Fruit fly (Drosophila melanogaster): ENCODE measurements around the gene CG4678.

The CG4678 gene

dm6 chrX:16670691-16671481 lies 25.0 kb upstream of the CG4678 start (continued):
- TF ChIP-seq Sox102F (GFP tag; optimal IDR thresholded peaks at IDR 0.05) (peak; percentile 47), lbe (GFP tag; optimal IDR thresholded peaks at IDR 0.05) (no peak), B-H2 (GFP tag; optimal IDR thresholded peaks at IDR 0.05) (no peak), ttk (GFP tag; IDR thresholded peaks at IDR 0.05) (no peak), CG10321 (GFP tag; IDR thresholded peaks at IDR 0.05) (no peak), CG16815 (GFP tag; optimal IDR thresholded peaks at IDR 0.05) (no peak), CG7556 (GFP tag; optimal IDR thresholded peaks at IDR 0.05) (peak; percentile 20), CG12236 (GFP tag; optimal IDR thresholded peaks at IDR 0.05) (no peak), CG10654 (GFP tag; optimal IDR thresholded peaks at IDR 0.05) (no peak), chm (GFP tag; IDR thresholded peaks at IDR 0.05) (no peak), CG6765 (GFP tag; optimal IDR thresholded peaks at IDR 0.05) (no peak), HLHmδ (GFP tag; optimal IDR thresholded peaks at IDR 0.05) (no peak), dysf (GFP tag; IDR thresholded peaks at IDR 0.05) (0 out of 3 replicates have a peak, but pooled peaks have one; percentile 36), CG10431 (GFP tag; optimal IDR thresholded peaks at IDR 0.05) (no peak), phol (tag; optimal IDR thresholded peaks at IDR 0.05) (peak; percentile 1), HmgZ (tag; optimal IDR thresholded peaks at IDR 0.05) (peak; percentile 36), btn (GFP tag; optimal IDR thresholded peaks at IDR 0.05) (no peak), dmrt99B (tag; optimal IDR thresholded peaks at IDR 0.05) (peak; percentile 30), wdn (GFP tag; IDR thresholded peaks at IDR 0.05) (no peak), pfk (GFP tag; optimal IDR thresholded peaks at IDR 0.05) (no peak), CG31224 (GFP tag; IDR thresholded peaks at IDR 0.05) (no peak), CG4424 (GFP tag; optimal IDR thresholded peaks at IDR 0.05) (no peak), Xbp1 (GFP tag; optimal IDR thresholded peaks at IDR 0.05) (peak; percentile 42), CG17802 (tag; optimal IDR thresholded peaks at IDR 0.05) (no peak), Oli (tag; optimal IDR thresholded peaks at IDR 0.05) (peak; percentile 33), CG31365 (tag; optimal IDR thresholded peaks at IDR 0.05) (no peak), Chrac-16 (GFP tag; optimal IDR thresholded peaks at IDR 0.05) (no peak), danr (GFP tag; IDR thresholded peaks at IDR 0.05) (no peak), tll (GFP tag; optimal IDR thresholded peaks at IDR 0.05) (no peak), CG9817 (tag; optimal IDR thresholded peaks at IDR 0.05) (peak; percentile 22), BtbVII (GFP tag; optimal IDR thresholded peaks at IDR 0.05) (no peak), pzg (GFP tag; optimal IDR thresholded peaks at IDR 0.05) (no peak), CG30403 (GFP tag; optimal IDR thresholded peaks at IDR 0.05) (peak; percentile 31), slbo (GFP tag; IDR thresholded peaks at IDR 0.05) (peak; percentile 54; the same call in 1 of the 2 replicates), Dfd (GFP tag; optimal IDR thresholded peaks at IDR 0.05) (no peak), Dip2 (GFP tag; IDR thresholded peaks at IDR 0.05) (no peak), CG12942 (GFP tag; optimal IDR thresholded peaks at IDR 0.05) (no peak), CoRest (tag; optimal IDR thresholded peaks at IDR 0.05) (peak; percentile 25), lilli (GFP tag; optimal IDR thresholded peaks at IDR 0.05) (no peak), CG33557 (GFP tag; optimal IDR thresholded peaks at IDR 0.05) (no peak), CG7745 (tag; optimal IDR thresholded peaks at IDR 0.05) (no peak), CG12071 (GFP tag; optimal IDR thresholded peaks at IDR 0.05) (no peak), CG12299 (tag; optimal IDR thresholded peaks at IDR 0.05) (no peak), unpg (GFP tag; optimal IDR thresholded peaks at IDR 0.05) (peak; percentile 21), Taf1 (GFP tag; IDR thresholded peaks at IDR 0.05) (no peak), CG6254 (GFP tag; optimal IDR thresholded peaks at IDR 0.05) (no peak), CG16813 (GFP tag; IDR thresholded peaks at IDR 0.05; ENCODE audit: partially characterized antibody) (no peak), gem (tag; optimal IDR thresholded peaks at IDR 0.05) (peak; percentile 65), Optix (GFP tag; IDR thresholded peaks at IDR 0.05) (no peak)
